Worm (Caenorhabditis elegans) whole organism, midembryonic: ENCODE data around the gene gop-3.

Source experiments
- T22C8.4 ChIP-seq: fragments of 200-800 bp; sonication (Bioruptor generic); IDR thresholded peaks from 2 replicates; pipeline ENCODE4 v1.3.6; 2022; ENCODE audit warnings: missing genetic modification characterization, missing compliant biosample characterization
- cog-1 ChIP-seq: sonication (generic microtip); optimal IDR thresholded peaks from 2 replicates; lab custom pipeline; 2016; ENCODE audit warnings: missing genetic modification characterization, missing compliant biosample characterization
- flt-1 ChIP-seq: fragments of 200-800 bp; sonication (Bioruptor generic); IDR thresholded peaks from 2 replicates; pipeline ENCODE4 v1.3.6; 2022; ENCODE audit warnings: missing genetic modification characterization, missing compliant biosample characterization
- klf-2 ChIP-seq: fragments of 200-800 bp; sonication (Bioruptor generic); conservative IDR thresholded peaks from 2 replicates; pipeline ENCODE4 v1.3.6; 2022; ENCODE audit warnings: missing genetic modification reagents, missing genetic modification characterization, missing compliant biosample characterization
- med-1 ChIP-seq: sonication (generic microtip); optimal IDR thresholded peaks from 2 replicates; lab custom pipeline; 2017; ENCODE audit warnings: missing genetic modification characterization, mild to moderate bottlenecking, missing compliant biosample characterization, antibody characterized with exemption, missing genetic modification reagents; ENCODE audit not compliant: insufficient read depth
- ref-1 ChIP-seq: fragments of 200-800 bp; sonication (Bioruptor generic); conservative IDR thresholded peaks from 2 replicates; pipeline ENCODE4 v1.3.6; 2022; ENCODE audit warnings: missing genetic modification reagents, missing genetic modification characterization, missing compliant biosample characterization
- tab-1 ChIP-seq: fragments of 200-800 bp; sonication (Bioruptor generic); IDR thresholded peaks from 2 replicates; pipeline ENCODE4 v1.3.6; 2022; ENCODE audit warnings: missing genetic modification characterization, missing compliant biosample characterization
- ztf-23 ChIP-seq: fragments of 200-800 bp; sonication (Bioruptor generic); IDR thresholded peaks from 2 replicates; pipeline ENCODE4 v1.3.6; 2022; ENCODE audit warnings: missing genetic modification reagents, missing genetic modification characterization, missing compliant biosample characterization
- ztf-29 ChIP-seq: fragments of 200-800 bp; sonication (Bioruptor generic); IDR thresholded peaks from 2 replicates; pipeline ENCODE4 v1.3.6; 2022; ENCODE audit warnings: missing genetic modification reagents, missing genetic modification characterization, missing compliant biosample characterization

The gop-3 gene

DNA sequence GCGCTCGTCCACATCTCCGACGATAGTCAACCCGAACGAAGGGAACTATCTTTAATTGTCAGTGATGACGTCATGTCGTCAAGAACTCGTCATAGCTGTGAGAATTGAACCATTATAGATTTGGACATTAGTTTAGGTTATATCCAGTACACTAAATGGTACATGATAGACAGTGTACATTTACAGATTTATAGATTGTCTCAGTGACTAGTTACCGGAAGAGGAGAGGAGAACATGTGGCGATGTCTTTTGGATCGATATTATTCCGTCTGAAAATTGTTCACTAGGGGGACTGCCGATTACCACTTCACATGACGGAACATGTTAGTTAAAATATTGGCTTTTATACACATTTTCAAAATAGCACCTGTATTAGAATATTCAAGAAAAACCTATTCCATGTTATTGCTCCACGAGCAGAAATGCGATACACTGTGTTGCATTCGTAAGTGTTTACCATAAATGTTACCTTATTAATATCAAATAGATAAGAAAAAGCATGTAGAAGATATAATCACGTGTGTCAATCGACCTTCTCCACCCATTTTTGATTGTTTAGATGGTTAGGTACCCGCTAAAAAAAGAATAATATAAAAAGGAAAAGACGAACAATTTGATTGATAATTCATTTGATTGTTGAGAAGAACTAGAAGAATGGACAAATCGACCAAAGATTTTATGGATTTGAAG lies 6.9 kb downstream of the gop-3 start, which contains the start of gene ZC395.5:
TSS of gene ZC395.5 (plus strand) at position 632 of the 690 bp plus-strand sequence.
- TF ChIP-seq tab-1 (GFP tag; lab: Robert Waterston, UW) = no peak
- no peak for TF ChIP-seq flt-1 (GFP tag; lab: Robert Waterston, UW)
- no peak for TF ChIP-seq klf-2 (GFP tag; lab: Robert Waterston, UW)
- TF ChIP-seq ref-1 = no peak
- no peak for TF ChIP-seq ztf-29
- TF ChIP-seq cog-1 (tag; lab: Kevin White, UChicago) = no peak
- no peak for TF ChIP-seq ztf-23 (GFP tag; lab: Robert Waterston, UW)

DNA sequence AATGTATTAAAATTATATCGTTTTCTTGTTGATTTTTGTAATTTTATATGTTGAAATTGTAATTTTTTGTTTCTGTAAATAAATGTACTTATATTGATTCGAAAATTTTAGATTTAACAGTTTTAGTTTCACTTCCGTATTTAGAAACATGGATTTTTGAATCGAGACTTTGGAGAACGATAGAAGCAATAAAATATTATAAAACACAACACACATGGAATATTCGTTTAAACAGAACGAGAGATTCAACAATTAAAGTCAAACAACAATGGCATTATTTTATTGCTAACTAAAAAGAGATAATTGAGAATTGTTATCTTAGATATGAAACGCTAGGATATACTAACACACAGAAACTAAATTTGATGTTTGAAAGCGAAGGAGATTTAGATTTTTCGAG lies 8.0 kb downstream of the gop-3 start:
- no peak for TF ChIP-seq ztf-29
- TF ChIP-seq ztf-23 (GFP tag; lab: Robert Waterston, UW) = no peak
- TF ChIP-seq ref-1 = no peak
- no peak for TF ChIP-seq tab-1 (GFP tag; lab: Robert Waterston, UW)
- TF ChIP-seq med-1 = no peak
- TF ChIP-seq cog-1 (tag; lab: Kevin White, UChicago) = no peak
- TF ChIP-seq T22C8.4 (GFP tag; lab: Robert Waterston, UW) = no peak
- TF ChIP-seq flt-1 (GFP tag; lab: Robert Waterston, UW) = no peak
- TF ChIP-seq klf-2 (GFP tag; lab: Robert Waterston, UW) = no peak

DNA sequence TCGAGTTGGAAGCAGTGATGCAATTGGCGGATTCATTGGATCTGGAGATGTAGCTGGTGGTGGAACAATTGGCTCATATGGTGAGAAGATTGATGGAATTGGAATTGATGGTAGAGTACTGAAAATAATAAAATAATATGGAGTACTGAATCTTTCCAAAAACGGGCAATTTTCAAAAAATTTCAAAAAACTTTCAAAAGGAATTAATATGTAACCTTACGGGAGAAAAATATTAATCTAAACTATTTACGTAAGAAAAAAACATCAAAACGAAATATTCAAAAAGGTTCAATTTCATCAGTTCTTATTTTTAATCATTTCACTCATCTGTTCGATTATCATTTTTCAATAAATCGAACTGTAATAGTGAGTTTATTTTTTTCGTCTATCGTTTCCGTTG lies 9.3 kb downstream of the gop-3 start, which contains the start of gene ZC395.4:
TSS of gene ZC395.4 (plus strand) at position 301 of the 400 bp plus-strand sequence.
- no peak for TF ChIP-seq cog-1 (tag; lab: Kevin White, UChicago)
- TF ChIP-seq ztf-29 = no peak
- TF ChIP-seq med-1 = no peak
- no peak for TF ChIP-seq klf-2 (GFP tag; lab: Robert Waterston, UW)
- no peak for TF ChIP-seq flt-1 (GFP tag; lab: Robert Waterston, UW)
- TF ChIP-seq ref-1 = no peak
- TF ChIP-seq T22C8.4 (GFP tag; lab: Robert Waterston, UW) = no peak
- no peak for TF ChIP-seq ztf-23 (GFP tag; lab: Robert Waterston, UW)
- no peak for TF ChIP-seq tab-1 (GFP tag; lab: Robert Waterston, UW)

DNA sequence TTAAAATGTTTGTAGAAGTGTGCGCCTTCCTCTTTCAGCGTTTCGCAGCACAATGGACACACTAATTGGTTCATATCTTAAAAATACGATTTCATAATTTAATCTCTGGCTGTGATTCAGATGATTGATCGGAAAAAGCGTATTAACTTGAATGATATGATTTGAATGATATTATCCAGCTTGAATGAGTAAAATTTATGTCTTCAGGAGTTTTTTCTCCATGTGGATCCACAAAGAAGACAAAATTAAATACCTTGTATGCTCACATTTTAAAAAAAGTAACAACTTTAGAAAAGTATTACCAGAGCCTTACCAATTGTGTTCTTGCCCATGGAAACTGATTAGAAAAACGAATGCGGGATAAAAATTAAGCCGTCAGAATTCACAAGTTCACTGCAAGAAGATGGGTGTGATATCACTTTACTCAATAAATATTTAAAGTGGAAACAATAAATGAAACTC lies 12.9 kb downstream of the gop-3 start, which contains the start of gene ztf-8:
TSS of gene ztf-8 (minus strand) at position 76 of the 462 bp plus-strand sequence.
- TF ChIP-seq ztf-29 (no peak), ref-1 (no peak), flt-1 (GFP tag; lab: Robert Waterston, UW) (no peak), ztf-23 (GFP tag; lab: Robert Waterston, UW) (no peak), T22C8.4 (GFP tag; lab: Robert Waterston, UW) (no peak), klf-2 (GFP tag; lab: Robert Waterston, UW) (no peak), med-1 (no peak), tab-1 (GFP tag; lab: Robert Waterston, UW) (no peak), cog-1 (tag; lab: Kevin White, UChicago) (no peak)

DNA sequence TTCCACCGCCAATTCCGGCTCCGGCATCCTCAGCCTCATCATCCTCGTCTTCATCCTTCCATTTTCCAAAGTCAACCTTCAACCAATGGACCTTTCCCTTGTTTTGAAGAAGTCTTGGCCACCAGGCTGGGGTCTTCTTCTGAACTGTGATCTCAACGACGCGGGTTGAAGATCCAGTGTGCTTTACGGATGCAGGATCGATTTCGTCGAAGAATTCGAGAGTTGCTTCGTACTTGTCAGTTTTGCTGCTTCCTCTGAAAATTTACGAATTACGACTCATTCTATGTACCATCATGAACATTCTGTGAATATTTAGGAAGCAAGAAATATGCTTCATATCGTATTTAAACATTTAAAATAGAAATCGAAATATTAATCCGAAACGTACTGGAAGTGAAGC lies 13.8 kb downstream of the gop-3 start:
- TF ChIP-seq ztf-29 (no peak), ref-1 (no peak), T22C8.4 (GFP tag; lab: Robert Waterston, UW) (no peak), flt-1 (GFP tag; lab: Robert Waterston, UW) (no peak), klf-2 (GFP tag; lab: Robert Waterston, UW) (no peak), ztf-23 (GFP tag; lab: Robert Waterston, UW) (no peak), cog-1 (tag; lab: Kevin White, UChicago) (no peak), tab-1 (GFP tag; lab: Robert Waterston, UW) (no peak), med-1 (no peak)

DNA sequence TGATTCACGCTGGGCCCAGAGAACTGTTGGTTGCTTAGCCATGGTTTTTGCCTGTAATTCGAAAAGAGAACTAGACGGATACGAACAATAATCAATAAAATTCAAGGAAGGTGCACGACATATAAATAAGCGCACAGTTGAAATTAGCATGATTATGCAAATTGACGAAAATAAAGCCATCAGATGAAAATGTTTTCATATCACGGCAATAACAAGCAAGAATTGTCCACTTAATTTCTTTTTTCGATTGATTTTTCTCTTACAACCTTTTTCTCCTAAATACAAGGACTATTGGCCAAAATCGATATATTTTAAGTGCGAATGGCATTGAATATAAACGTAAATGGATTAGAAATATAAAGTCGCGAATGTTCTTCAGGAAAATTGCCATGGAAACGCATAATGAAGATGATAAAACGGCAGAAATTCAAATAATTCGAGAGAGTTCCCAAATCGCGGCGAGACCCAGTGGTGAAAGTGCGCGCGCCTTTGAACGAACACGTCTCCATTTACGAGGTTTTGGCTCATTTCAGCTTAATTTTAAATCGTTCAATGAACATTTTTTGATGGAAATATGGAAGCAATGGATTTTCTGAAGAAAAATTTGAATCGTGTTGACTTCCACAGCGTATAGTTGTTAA lies 14.3 kb downstream of the gop-3 start, which contains the start of the genes daf-41 and toc-1:
TSS of gene daf-41 (minus strand) at position 51 of the 641 bp plus-strand sequence.
TSS of gene toc-1 (plus strand) at position 537 of the 641 bp plus-strand sequence.
- TF ChIP-seq ref-1 = no peak
- TF ChIP-seq tab-1 (GFP tag; lab: Robert Waterston, UW) = no peak
- no peak for TF ChIP-seq med-1
- TF ChIP-seq cog-1 (tag; lab: Kevin White, UChicago) = no peak
- no peak for TF ChIP-seq flt-1 (GFP tag; lab: Robert Waterston, UW)
- TF ChIP-seq klf-2 (GFP tag; lab: Robert Waterston, UW) = no peak

DNA sequence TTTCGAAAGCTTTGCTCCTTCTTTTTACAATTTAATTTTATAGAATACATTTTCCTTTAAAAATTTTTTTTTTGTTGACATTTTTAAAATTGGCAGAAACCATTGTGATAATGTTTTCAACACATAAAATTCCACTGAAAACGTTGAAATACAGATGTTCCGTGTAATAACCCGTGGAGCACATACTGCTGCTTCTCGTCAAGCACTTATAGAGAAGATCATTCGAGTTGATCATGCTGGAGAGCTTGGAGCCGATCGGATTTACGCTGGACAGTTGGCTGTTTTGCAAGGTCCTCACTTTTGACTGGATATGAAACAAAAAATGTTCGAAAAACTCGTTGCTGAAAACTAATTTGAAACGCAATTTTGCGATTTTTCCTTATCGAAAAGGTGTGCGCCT lies 17.2 kb downstream of the gop-3 start, which contains the start of gene clk-1:
TSS of gene clk-1 (plus strand) at position 155 of the 400 bp plus-strand sequence.
- TF ChIP-seq T22C8.4 (GFP tag; lab: Robert Waterston, UW) (no peak), ztf-23 (GFP tag; lab: Robert Waterston, UW) (no peak), tab-1 (GFP tag; lab: Robert Waterston, UW) (no peak), med-1 (no peak), ref-1 (no peak), ztf-29 (no peak), klf-2 (GFP tag; lab: Robert Waterston, UW) (no peak), cog-1 (tag; lab: Kevin White, UChicago) (no peak), flt-1 (GFP tag; lab: Robert Waterston, UW) (no peak)

DNA sequence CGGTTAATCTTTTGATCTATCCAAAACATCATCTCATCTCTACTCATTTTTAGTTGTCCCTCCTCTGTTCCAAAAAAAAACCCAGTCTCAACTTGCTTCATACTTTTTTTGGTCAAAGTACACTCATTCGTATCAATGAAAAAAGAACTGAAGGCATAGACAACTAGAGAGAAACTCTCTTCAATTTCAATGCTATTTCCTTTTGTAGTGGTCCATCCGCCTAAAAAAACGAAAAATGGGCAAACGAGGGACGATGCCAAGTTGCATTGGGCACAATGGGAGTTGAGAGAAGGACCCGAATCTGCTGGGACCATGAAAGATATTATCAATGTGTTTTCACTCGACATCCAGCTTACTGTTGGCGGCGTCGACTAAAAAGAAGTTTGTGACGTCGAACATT lies 19.7 kb downstream of the gop-3 start:
- no peak for TF ChIP-seq T22C8.4 (GFP tag; lab: Robert Waterston, UW)
- no peak for TF ChIP-seq flt-1 (GFP tag; lab: Robert Waterston, UW)
- TF ChIP-seq ztf-23 (GFP tag; lab: Robert Waterston, UW) = no peak
- TF ChIP-seq tab-1 (GFP tag; lab: Robert Waterston, UW) = no peak
- TF ChIP-seq med-1 = no peak
- TF ChIP-seq cog-1 (tag; lab: Kevin White, UChicago) = no peak
- no peak for TF ChIP-seq ztf-29
- no peak for TF ChIP-seq klf-2 (GFP tag; lab: Robert Waterston, UW)
- TF ChIP-seq ref-1 = no peak

DNA sequence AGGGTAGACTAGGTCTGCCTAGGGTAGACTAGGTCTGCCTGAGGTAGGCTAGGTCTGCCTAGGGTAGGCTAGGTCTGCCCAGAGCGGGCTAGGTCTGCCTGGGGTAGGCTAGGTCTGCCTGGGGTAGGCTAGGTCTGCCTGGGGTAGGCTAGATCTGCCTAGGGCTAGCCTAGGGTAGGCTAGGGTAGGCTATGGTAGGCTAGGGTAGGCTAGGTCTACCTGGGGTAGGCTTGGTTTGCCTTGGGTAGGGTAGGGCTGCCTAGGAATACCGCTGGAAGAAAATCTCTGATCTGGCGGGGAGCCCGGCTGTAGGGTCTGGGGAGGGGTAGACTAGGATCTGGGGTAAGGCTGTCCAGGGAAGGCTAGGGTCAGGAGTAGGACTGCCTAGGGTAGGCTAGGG lies 25.0 kb downstream of the gop-3 start:
- TF ChIP-seq ztf-29 (no peak), cog-1 (tag; lab: Kevin White, UChicago) (no peak), tab-1 (GFP tag; lab: Robert Waterston, UW) (0 out of 2 replicates have a peak, but pooled peaks have one; percentile 54), T22C8.4 (GFP tag; lab: Robert Waterston, UW) (no peak)
